Worm (Caenorhabditis elegans) whole organism, late embryonic: ENCODE data around the gene clu-1.

Experiments
- ahr-1 ChIP-seq: sonication (generic microtip); optimal IDR thresholded peaks from 2 replicates; lab custom pipeline; 2016; ENCODE audit warnings: missing genetic modification characterization, missing compliant biosample characterization
- che-1 ChIP-seq: sonication (generic microtip); optimal IDR thresholded peaks from 2 replicates; lab custom pipeline; 2016; ENCODE audit warnings: mild to moderate bottlenecking, missing genetic modification characterization, missing compliant biosample characterization
- dve-1 ChIP-seq: sonication (generic microtip); optimal IDR thresholded peaks from 2 replicates; lab custom pipeline; 2017; ENCODE audit warnings: antibody characterized with exemption, mild to moderate bottlenecking, missing genetic modification characterization, missing compliant biosample characterization

DNA sequence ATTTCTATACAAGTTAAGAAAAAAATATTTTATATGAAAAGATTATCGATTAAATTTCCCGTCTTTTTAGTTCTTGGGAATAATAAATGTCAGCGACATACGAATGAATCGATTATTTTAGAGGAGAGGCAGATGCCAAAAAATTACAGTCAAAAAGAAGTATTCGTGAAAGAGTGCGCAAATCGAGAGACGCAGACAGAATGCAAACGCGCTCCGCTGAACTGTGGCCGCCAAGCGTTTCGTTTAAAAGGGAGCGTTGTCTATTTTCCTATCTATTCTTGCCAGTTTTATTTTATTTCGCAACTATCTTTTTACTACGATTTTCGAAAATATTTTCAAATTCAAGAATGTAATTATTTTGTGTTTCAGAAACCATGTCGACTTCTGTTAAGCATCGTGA lies 54.2 kb downstream of the clu-1 start, which contains the start of gene baf-1:
- TF ChIP-seq dve-1 (tag; lab: Kevin White, UChicago) (no peak), ahr-1 (tag; lab: Kevin White, UChicago) (no peak), che-1 (tag; lab: Kevin White, UChicago) (no peak)
